Fruit fly (Drosophila melanogaster): ENCODE data around the gene Gyc32E.

Gene Gyc32E

DNA sequence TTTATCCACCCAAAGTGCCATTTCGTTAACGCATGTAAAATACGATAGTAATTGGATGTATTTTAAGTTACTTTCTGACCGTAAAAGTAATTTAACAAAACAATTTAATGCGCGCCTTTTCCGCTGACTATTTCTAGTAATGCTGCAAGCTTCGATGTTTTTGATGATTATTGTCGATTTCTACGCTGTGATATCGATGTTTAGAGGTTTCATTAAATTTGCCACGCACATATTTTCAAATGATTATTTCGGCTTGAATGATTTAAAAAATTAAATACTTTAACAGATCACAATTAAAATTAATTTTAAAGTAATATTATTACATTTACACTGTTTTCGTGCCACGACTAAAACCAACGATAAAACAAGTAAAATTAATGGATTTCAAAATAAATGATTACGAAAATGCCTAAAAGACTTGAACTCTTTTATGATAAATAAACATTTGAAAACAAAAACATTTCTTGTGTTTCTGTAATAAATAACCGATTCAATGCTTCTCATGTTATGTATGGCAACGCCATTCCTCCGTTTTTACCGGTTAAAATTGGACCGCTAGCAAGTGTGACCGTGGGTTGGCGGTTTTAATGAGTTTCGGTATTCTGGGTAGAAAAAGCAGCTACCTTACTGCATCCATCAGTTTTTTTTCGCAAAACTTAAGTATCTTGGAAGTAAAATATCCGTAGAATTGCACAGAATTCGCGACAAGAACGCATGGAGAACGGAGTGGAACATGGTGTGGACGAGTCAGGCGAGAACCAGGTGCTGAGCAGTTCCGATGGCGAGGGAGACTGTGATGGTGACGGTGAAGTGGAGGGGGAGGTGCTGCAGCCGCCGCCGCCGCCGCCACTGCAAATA, 18.5 kb downstream of the Gyc32E start, which contains the start of the genes RfC38 and CG4751 (continued):
- peak; percentile 65 for TF ChIP-seq CG14710 (tag; optimal IDR thresholded peaks at IDR 0.05)
- 0 out of 2 replicates have a peak, but pooled peaks have one; percentile 6 for TF ChIP-seq slbo (GFP tag; IDR thresholded peaks at IDR 0.05)
- TF ChIP-seq hbn (GFP tag; IDR thresholded peaks at IDR 0.05; ENCODE audit: partially characterized antibody) = peak; percentile 53
- TF ChIP-seq Jarid2 (GFP tag; optimal IDR thresholded peaks at IDR 0.05) = peak; percentile 8
- TF ChIP-seq YL-1 (GFP tag; optimal IDR thresholded peaks at IDR 0.05) = peak; percentile 73
- peak; percentile 73 for TF ChIP-seq CG2116 (GFP tag; optimal IDR thresholded peaks at IDR 0.05)
- TF ChIP-seq vnd (GFP tag; IDR thresholded peaks at IDR 0.05; ENCODE audit: partially characterized antibody) = peak; percentile 57; the same call in 1 of the 3 replicates
- no peak for TF ChIP-seq fru (optimal IDR thresholded peaks at IDR 0.05)
- peak; percentile 73 for TF ChIP-seq BEAF-32 (GFP tag; optimal IDR thresholded peaks at IDR 0.05)
- TF ChIP-seq CG17186 (GFP tag; optimal IDR thresholded peaks at IDR 0.05) = peak; percentile 31
- TF ChIP-seq CG13287 (GFP tag; IDR thresholded peaks at IDR 0.05; ENCODE audit: partially characterized antibody) = peak; percentile 76
- no peak for TF ChIP-seq Hmr (GFP tag; optimal IDR thresholded peaks at IDR 0.05)
- peak; percentile 43; the same call in 2 of the 3 replicates for TF ChIP-seq Opbp (GFP tag; IDR thresholded peaks at IDR 0.05; ENCODE audit: partially characterized antibody)
- no peak for TF ChIP-seq danr (GFP tag; IDR thresholded peaks at IDR 0.05)
- TF ChIP-seq CG4617 (GFP tag; optimal IDR thresholded peaks at IDR 0.05; ENCODE audit: borderline replicate concordance) = peak; percentile 94
- TF ChIP-seq Atf3 (GFP tag; optimal IDR thresholded peaks at IDR 0.05) = no peak
- peak; percentile 39 for TF ChIP-seq phol (tag; optimal IDR thresholded peaks at IDR 0.05)
- TF ChIP-seq E2f1 (GFP tag; IDR thresholded peaks at IDR 0.05) = 0 out of 2 replicates have a peak, but pooled peaks have one; percentile 20
- TF ChIP-seq Med (GFP tag) = peak; percentile 73
- peak; percentile 22 for TF ChIP-seq Xbp1 (GFP tag; optimal IDR thresholded peaks at IDR 0.05)
- peak; percentile 73 for TF ChIP-seq zen (tag; optimal IDR thresholded peaks at IDR 0.05)
- no peak for TF ChIP-seq CG6813 (GFP tag; optimal IDR thresholded peaks at IDR 0.05)
- TF ChIP-seq sens (GFP tag) = peak; percentile 60
- TF ChIP-seq row (GFP tag; IDR thresholded peaks at IDR 0.05) = peak; percentile 54; the same call in 2 of the 3 replicates
- TF ChIP-seq dmrt11E (tag; optimal IDR thresholded peaks at IDR 0.05) = peak; percentile 12
- TF ChIP-seq Max (GFP tag; optimal IDR thresholded peaks at IDR 0.05) = peak; percentile 2
- peak; percentile 39 for TF ChIP-seq nerfin-1 (tag; optimal IDR thresholded peaks at IDR 0.05)
- peak; percentile 95 for TF ChIP-seq crol (GFP tag; IDR thresholded peaks at IDR 0.05)
- TF ChIP-seq Fer3 (tag; optimal IDR thresholded peaks at IDR 0.05) = peak; percentile 19
- peak; percentile 37 for TF ChIP-seq exex (tag; optimal IDR thresholded peaks at IDR 0.05)
- TF ChIP-seq bbx (GFP tag; IDR thresholded peaks at IDR 0.05; ENCODE audit: partially characterized antibody) = peak; percentile 73
- peak; percentile 89 for TF ChIP-seq gfzf (GFP tag; optimal IDR thresholded peaks at IDR 0.05)
- 0 out of 2 replicates have a peak, but pooled peaks have one; percentile 14 for TF ChIP-seq chm (GFP tag; IDR thresholded peaks at IDR 0.05)
- TF ChIP-seq Myb (GFP tag; optimal IDR thresholded peaks at IDR 0.05) = peak; percentile 50
- peak; percentile 46 for TF ChIP-seq CHES-1-like (GFP tag; optimal IDR thresholded peaks at IDR 0.05)
- peak; percentile 48 for TF ChIP-seq Sry-δ (GFP tag; optimal IDR thresholded peaks at IDR 0.05)
- TF ChIP-seq Bgb (GFP tag; IDR thresholded peaks at IDR 0.05; ENCODE audit: partially characterized antibody) = peak; percentile 67
- peak; percentile 41; the same call in 1 of the 3 replicates for TF ChIP-seq zen2 (GFP tag; IDR thresholded peaks at IDR 0.05; ENCODE audit: partially characterized antibody)
- no peak for TF ChIP-seq z (GFP tag; IDR thresholded peaks at IDR 0.05)
- peak; percentile 98 for TF ChIP-seq MESR4 (GFP tag; optimal IDR thresholded peaks at IDR 0.05)
- no peak for TF ChIP-seq CG6175 (GFP tag; IDR thresholded peaks at IDR 0.05)
- peak; percentile 72 for TF ChIP-seq Scr (GFP tag; IDR thresholded peaks at IDR 0.05; ENCODE audit: partially characterized antibody)
- TF ChIP-seq hb (GFP tag; IDR thresholded peaks at IDR 0.05; ENCODE audit: partially characterized antibody) = peak; percentile 64; the same call in 1 of the 3 replicates
- TF ChIP-seq CG12299 (tag; optimal IDR thresholded peaks at IDR 0.05) = no peak
- no peak for TF ChIP-seq Asciz (GFP tag; optimal IDR thresholded peaks at IDR 0.05)
- TF ChIP-seq CG10565 (GFP tag; optimal IDR thresholded peaks at IDR 0.05) = no peak

Measured in whole organism, embryonic.